Fruit fly (Drosophila melanogaster): Measurements from ENCODE around the gene CG15743.

Gene CG15743

DNA sequence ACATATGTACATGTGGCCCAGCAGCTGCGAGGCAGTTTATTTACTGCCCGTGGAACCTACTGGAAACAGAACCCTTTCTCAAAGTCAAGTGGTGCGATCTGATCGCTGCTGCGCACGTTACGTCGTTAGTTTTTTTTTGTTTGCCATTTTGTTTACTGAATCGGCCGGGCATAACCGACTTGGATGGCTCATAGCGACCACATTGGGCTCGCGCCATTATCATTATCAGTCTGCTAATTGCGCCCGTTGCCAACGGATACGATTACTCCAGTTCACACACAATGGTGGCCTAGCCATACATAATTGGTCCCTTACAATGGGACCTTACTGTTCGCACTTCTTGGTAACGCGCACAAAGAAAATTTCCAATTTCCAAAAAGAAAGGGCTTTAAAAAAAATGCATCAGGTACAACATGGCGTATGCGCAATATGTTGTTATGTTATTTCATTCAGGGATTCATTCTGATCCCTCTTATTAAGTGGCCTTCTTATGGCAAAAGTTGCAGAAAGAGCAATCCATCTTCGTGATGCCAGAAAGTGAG lies 47.3 kb downstream of the CG15743 start (continued):
- TF ChIP-seq slou (GFP tag; optimal IDR thresholded peaks at IDR 0.05) (no peak), Dfd (GFP tag; optimal IDR thresholded peaks at IDR 0.05) (no peak), CG8924 (tag; optimal IDR thresholded peaks at IDR 0.05) (peak; percentile 14), CG10431 (GFP tag; optimal IDR thresholded peaks at IDR 0.05) (no peak), CG6689 (GFP tag; IDR thresholded peaks at IDR 0.05) (no peak), CG10209 (GFP tag; optimal IDR thresholded peaks at IDR 0.05) (no peak), Hr51 (GFP tag; optimal IDR thresholded peaks at IDR 0.05) (no peak), bigmax (GFP tag; optimal IDR thresholded peaks at IDR 0.05) (no peak), ham (GFP tag; IDR thresholded peaks at IDR 0.05) (no peak), Bteb2 (GFP tag; optimal IDR thresholded peaks at IDR 0.05) (no peak), lbe (GFP tag; optimal IDR thresholded peaks at IDR 0.05) (no peak), CG11723 (GFP tag; optimal IDR thresholded peaks at IDR 0.05) (no peak), en (GFP tag; optimal IDR thresholded peaks at IDR 0.05) (no peak), zen2 (GFP tag; IDR thresholded peaks at IDR 0.05; ENCODE audit: partially characterized antibody) (no peak), CG15073 (GFP tag; optimal IDR thresholded peaks at IDR 0.05) (no peak), cg (GFP tag; optimal IDR thresholded peaks at IDR 0.05) (no peak), Side (GFP tag; optimal IDR thresholded peaks at IDR 0.05) (peak; percentile 37), mld (GFP tag; IDR thresholded peaks at IDR 0.05; ENCODE audit: partially characterized antibody) (no peak), Nf-YC (tag; optimal IDR thresholded peaks at IDR 0.05) (no peak), pzg (GFP tag; optimal IDR thresholded peaks at IDR 0.05) (no peak), vnd (GFP tag; IDR thresholded peaks at IDR 0.05; ENCODE audit: partially characterized antibody) (no peak), CG16815 (GFP tag; optimal IDR thresholded peaks at IDR 0.05) (peak; percentile 15), Bgb (GFP tag; IDR thresholded peaks at IDR 0.05; ENCODE audit: partially characterized antibody) (no peak), lilli (GFP tag; optimal IDR thresholded peaks at IDR 0.05) (peak; percentile 68), CG32767 (GFP tag; IDR thresholded peaks at IDR 0.05) (no peak), scrt (GFP tag; optimal IDR thresholded peaks at IDR 0.05) (no peak), ab (GFP tag; optimal IDR thresholded peaks at IDR 0.05) (no peak), HLH4C (GFP tag; IDR thresholded peaks at IDR 0.05; ENCODE audit: partially characterized antibody) (no peak), Lhr (GFP tag; optimal IDR thresholded peaks at IDR 0.05) (no peak), CG10462 (GFP tag; optimal IDR thresholded peaks at IDR 0.05) (no peak), CG18764 (GFP tag; optimal IDR thresholded peaks at IDR 0.05) (no peak), CG3847 (GFP tag; IDR thresholded peaks at IDR 0.05) (no peak), tup (GFP tag; optimal IDR thresholded peaks at IDR 0.05) (no peak), trh (GFP tag; optimal IDR thresholded peaks at IDR 0.05) (no peak), nmo (GFP tag; optimal IDR thresholded peaks at IDR 0.05) (peak; percentile 24), tx (GFP tag; optimal IDR thresholded peaks at IDR 0.05) (peak; percentile 27), rib (GFP tag; IDR thresholded peaks at IDR 0.05) (no peak), esg (GFP tag; conservative IDR thresholded peaks at IDR 0.05) (no peak), fd3F (GFP tag; optimal IDR thresholded peaks at IDR 0.05) (no peak), CG10267 (tag; optimal IDR thresholded peaks at IDR 0.05) (no peak), D19B (GFP tag; optimal IDR thresholded peaks at IDR 0.05) (peak; percentile 36), CG13775 (GFP tag; optimal IDR thresholded peaks at IDR 0.05) (no peak), Med (GFP tag) (peak; percentile 57), gfzf (GFP tag; optimal IDR thresholded peaks at IDR 0.05) (no peak), CG10366 (GFP tag; IDR thresholded peaks at IDR 0.05) (no peak), odd (GFP tag; optimal IDR thresholded peaks at IDR 0.05) (no peak), CG34224 (GFP tag; IDR thresholded peaks at IDR 0.05; ENCODE audit: partially characterized antibody) (peak; percentile 59), ATbp (GFP tag; optimal IDR thresholded peaks at IDR 0.05) (no peak), CG34376 (GFP tag; optimal IDR thresholded peaks at IDR 0.05) (peak; percentile 12), ac (GFP tag; optimal IDR thresholded peaks at IDR 0.05) (no peak)

All from whole organism, embryonic.